2 fruit fly cellular contexts compared by ENCODE assay signal in genomic region chr2L:6474298-6474697, dm6.
TF ChIP-seq lines count a peak whose summit lies in the region.

No protein-coding gene starts in this region.

- TF ChIP-seq CTCF in whole organism, embryonic (GFP tag; optimal IDR thresholded peaks at IDR 0.05; lab: Kevin White, UChicago) = no peak

TF ChIP-seq in whole organism, embryonic, 481 proteins besides CTCF, POLR2A, EP300 and RAD21:
- TF ChIP-seq CG8924 (tag; optimal IDR thresholded peaks at IDR 0.05; lab: Kevin White, UChicago) = no peak
- TF ChIP-seq CG11696 (GFP tag; IDR thresholded peaks at IDR 0.05; lab: Robert Waterston, UW) = peak; percentile 87
- no peak for TF ChIP-seq Atf-2 (GFP tag; optimal IDR thresholded peaks at IDR 0.05; lab: Kevin White, UChicago)
- no peak for TF ChIP-seq Aef1 (GFP tag; IDR thresholded peaks at IDR 0.05; lab: Robert Waterston, UW)
- TF ChIP-seq pzg (GFP tag; optimal IDR thresholded peaks at IDR 0.05; lab: Kevin White, UChicago) = no peak
- TF ChIP-seq CG7963 (GFP tag; IDR thresholded peaks at IDR 0.05; lab: Robert Waterston, UW; ENCODE audit: partially characterized antibody) = no peak
- TF ChIP-seq peb (GFP tag; IDR thresholded peaks at IDR 0.05; lab: Robert Waterston, UW) = no peak
- TF ChIP-seq CG5953 (GFP tag; IDR thresholded peaks at IDR 0.05; lab: Robert Waterston, UW) = no peak
- no peak for TF ChIP-seq Ssrp (tag; optimal IDR thresholded peaks at IDR 0.05; lab: Kevin White, UChicago)
- TF ChIP-seq CG16813 (GFP tag; IDR thresholded peaks at IDR 0.05; lab: Robert Waterston, UW; ENCODE audit: partially characterized antibody) = no peak
- no peak for TF ChIP-seq CG1832 (GFP tag; optimal IDR thresholded peaks at IDR 0.05; lab: Kevin White, UChicago)
- TF ChIP-seq CG43689 (GFP tag; IDR thresholded peaks at IDR 0.05; lab: Robert Waterston, UW) = no peak
- TF ChIP-seq knrl (GFP tag; IDR thresholded peaks at IDR 0.05; lab: Robert Waterston, UW; ENCODE audit: partially characterized antibody) = no peak
- no peak for TF ChIP-seq Rx (GFP tag; IDR thresholded peaks at IDR 0.05; lab: Robert Waterston, UW)
- no peak for TF ChIP-seq vfl (GFP tag; optimal IDR thresholded peaks at IDR 0.05; lab: Kevin White, UChicago)
- TF ChIP-seq CG9932 (GFP tag; IDR thresholded peaks at IDR 0.05; lab: Robert Waterston, UW) = no peak
- no peak for TF ChIP-seq CG9797 (GFP tag; optimal IDR thresholded peaks at IDR 0.05; lab: Kevin White, UChicago)
- no peak for TF ChIP-seq Fer2 (tag; optimal IDR thresholded peaks at IDR 0.05; lab: Kevin White, UChicago)
- no peak for TF ChIP-seq chif (GFP tag; optimal IDR thresholded peaks at IDR 0.05; lab: Kevin White, UChicago)
- TF ChIP-seq cas (GFP tag; IDR thresholded peaks at IDR 0.05; lab: Robert Waterston, UW) = no peak
- TF ChIP-seq CG12942 (GFP tag; optimal IDR thresholded peaks at IDR 0.05; lab: Kevin White, UChicago) = no peak
- no peak for TF ChIP-seq gcm (GFP tag; optimal IDR thresholded peaks at IDR 0.05; lab: Kevin White, UChicago)
- no peak for TF ChIP-seq CG17328 (GFP tag; IDR thresholded peaks at IDR 0.05; lab: Robert Waterston, UW)
- no peak for TF ChIP-seq crp (GFP tag; optimal IDR thresholded peaks at IDR 0.05; lab: Kevin White, UChicago)
- peak; percentile 83 for TF ChIP-seq sens (GFP tag; lab: Kevin White, UChicago)
- TF ChIP-seq Med (GFP tag; lab: Kevin White, UChicago) = peak; percentile 35
- TF ChIP-seq CG17186 (GFP tag; optimal IDR thresholded peaks at IDR 0.05; lab: Kevin White, UChicago) = no peak
- no peak for TF ChIP-seq emc (GFP tag; optimal IDR thresholded peaks at IDR 0.05; lab: Kevin White, UChicago)
- no peak for TF ChIP-seq luna (GFP tag; optimal IDR thresholded peaks at IDR 0.05; lab: Kevin White, UChicago)
- TF ChIP-seq prd (optimal IDR thresholded peaks at IDR 0.05; lab: Kevin White, UChicago) = no peak
- 0 out of 3 replicates have a peak, but pooled peaks have one; percentile 8 for TF ChIP-seq prd (GFP tag; IDR thresholded peaks at IDR 0.05; lab: Robert Waterston, UW)

TF ChIP-seq in whole organism, prepupa, 60 proteins besides CTCF, POLR2A, EP300 and RAD21:
- TF ChIP-seq CG11762 (GFP tag; optimal IDR thresholded peaks at IDR 0.05; lab: Kevin White, UChicago; ENCODE audit: insufficient read depth) (no peak), eg (GFP tag; IDR thresholded peaks at IDR 0.05; lab: Robert Waterston, UW) (no peak), Eip78C (GFP tag; lab: Kevin White, UChicago) (peak; percentile 56), dac (GFP tag; optimal IDR thresholded peaks at IDR 0.05; lab: Kevin White, UChicago) (no peak), CG15336 (GFP tag; IDR thresholded peaks at IDR 0.05; lab: Robert Waterston, UW) (0 out of 2 replicates have a peak, but pooled peaks have one; percentile 12), Ets21C (GFP tag; optimal IDR thresholded peaks at IDR 0.05; lab: Kevin White, UChicago) (no peak)
